Fruit fly (Drosophila melanogaster) whole organism, embryonic: ENCODE measurements around the gene CG6015.

Experiments used
- Abd-B ChIP-seq: fragments of 200-800 bp; sonication (Bioruptor generic); optimal IDR thresholded peaks from 2 replicates; lab custom pipeline; 2018; ENCODE audit warnings: missing biosample characterization, mild to moderate bottlenecking, missing genetic modification characterization, moderate library complexity
- CG13123 ChIP-seq: fragments of 200-800 bp; sonication (Bioruptor generic); optimal IDR thresholded peaks from 2 replicates; lab custom pipeline; 2016; ENCODE audit warnings: missing biosample characterization, missing genetic modification characterization
- CG2202 ChIP-seq: fragments of 200-800 bp; sonication (Bioruptor generic); optimal IDR thresholded peaks from 2 replicates; lab custom pipeline; 2018; ENCODE audit warnings: missing biosample characterization, mild to moderate bottlenecking, missing genetic modification characterization
- CG30431 ChIP-seq: fragments of 200-800 bp; sonication (Bioruptor generic); optimal IDR thresholded peaks from 2 replicates; lab custom pipeline; 2017; ENCODE audit warnings: missing biosample characterization, missing genetic modification characterization
- CG32767 ChIP-seq: fragments of 200-800 bp; sonication (Bioruptor generic); IDR thresholded peaks from 2 replicates; pipeline ENCODE4 v1.3.6; 2022; ENCODE audit warnings: missing biosample characterization, missing genetic modification characterization
- CG6272 ChIP-seq: fragments of 200-800 bp; sonication (Bioruptor generic); IDR thresholded peaks from 2 replicates; pipeline ENCODE4 v1.3.6; 2022; ENCODE audit warnings: missing biosample characterization, missing genetic modification characterization
- D19B ChIP-seq: fragments of 200-800 bp; sonication (Bioruptor generic); optimal IDR thresholded peaks from 2 replicates; lab custom pipeline; 2017; ENCODE audit warnings: missing biosample characterization, mild to moderate bottlenecking, missing genetic modification characterization
- Fer1 ChIP-seq: fragments of 200-800 bp; sonication (Bioruptor generic); optimal IDR thresholded peaks from 2 replicates; lab custom pipeline; 2017; ENCODE audit warnings: missing biosample characterization, mild to moderate bottlenecking, missing genetic modification characterization
- HLH4C ChIP-seq: fragments of 200-800 bp; sonication (Bioruptor generic); IDR thresholded peaks from 3 replicates; pipeline ENCODE4 v1.3.6; 2022; ENCODE audit warnings: missing biosample characterization, missing genetic modification characterization; ENCODE audit not compliant: partially characterized antibody
- ap ChIP-seq: fragments of 200-800 bp; sonication (Bioruptor generic); IDR thresholded peaks from 2 replicates; pipeline ENCODE4 v1.3.6; 2022; ENCODE audit warnings: missing biosample characterization, missing genetic modification characterization
- dati ChIP-seq: fragments of 200-800 bp; sonication (Bioruptor generic); IDR thresholded peaks from 2 replicates; pipeline ENCODE4 v1.3.6; 2022; ENCODE audit warnings: missing biosample characterization, missing genetic modification characterization
- inv ChIP-seq: fragments of 200-800 bp; sonication (Bioruptor generic); IDR thresholded peaks from 2 replicates; pipeline ENCODE4 v1.3.6; 2022; ENCODE audit warnings: missing biosample characterization, missing genetic modification characterization; ENCODE audit not compliant: partially characterized antibody
- stc ChIP-seq: fragments of 200-800 bp; sonication (Bioruptor generic); IDR thresholded peaks from 2 replicates; pipeline ENCODE4 v1.3.6; 2022; ENCODE audit warnings: missing biosample characterization, missing genetic modification characterization

DNA sequence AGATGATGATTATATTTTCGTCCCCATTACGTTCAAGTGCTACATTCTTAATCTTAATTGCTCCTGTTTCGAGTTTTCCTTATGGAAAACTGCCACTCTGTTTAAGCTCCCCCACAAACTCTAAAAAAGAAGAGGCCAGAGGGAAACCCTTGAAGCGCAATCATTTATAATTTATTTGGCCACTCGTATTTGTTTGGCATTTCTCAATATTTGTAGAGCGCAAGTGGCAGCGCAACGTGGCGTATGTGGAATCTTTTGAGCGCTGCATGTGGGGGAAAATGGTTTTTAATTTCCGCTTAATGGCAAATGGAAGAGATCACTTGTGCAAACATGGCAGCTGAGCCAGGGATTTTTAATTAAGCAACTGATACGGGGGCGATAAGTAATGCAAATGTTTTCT, 33.1 kb upstream of the CG6015 start:
- no peak for TF ChIP-seq D19B
- no peak for TF ChIP-seq CG2202 (tag; lab: Kevin White, UChicago)
- TF ChIP-seq CG30431 = no peak
- no peak for TF ChIP-seq ap (GFP tag; lab: Robert Waterston, UW)
- no peak for TF ChIP-seq CG32767 (GFP tag; lab: Robert Waterston, UW)
- TF ChIP-seq Abd-B (GFP tag; lab: Kevin White, UChicago) = no peak
- no peak for TF ChIP-seq stc
- no peak for TF ChIP-seq CG6272 (GFP tag; lab: Robert Waterston, UW)
- no peak for TF ChIP-seq HLH4C (GFP tag; lab: Robert Waterston, UW)
- no peak for TF ChIP-seq dati
- TF ChIP-seq CG13123 (GFP tag; lab: Kevin White, UChicago) = no peak
- TF ChIP-seq Fer1 (GFP tag; lab: Kevin White, UChicago) = no peak
- TF ChIP-seq inv = no peak
